Worm (Caenorhabditis elegans): ENCODE data around the gene pat-4.

- TF ChIP-seq klf-2 (GFP tag; conservative IDR thresholded peaks at IDR 0.05): no peak
- TF ChIP-seq flt-1 (GFP tag; IDR thresholded peaks at IDR 0.05): no peak
- TF ChIP-seq cog-1 (tag; optimal IDR thresholded peaks at IDR 0.05): no peak
- no peak for TF ChIP-seq ztf-23 (GFP tag; IDR thresholded peaks at IDR 0.05)
- TF ChIP-seq T22C8.4 (GFP tag; IDR thresholded peaks at IDR 0.05): no peak
- TF ChIP-seq tab-1 (GFP tag; IDR thresholded peaks at IDR 0.05): no peak
- TF ChIP-seq ref-1 (GFP tag; conservative IDR thresholded peaks at IDR 0.05): no peak
- no peak for TF ChIP-seq med-1 (GFP tag; optimal IDR thresholded peaks at IDR 0.05; ENCODE audit: insufficient read depth)
- TF ChIP-seq ztf-29 (GFP tag; IDR thresholded peaks at IDR 0.05): no peak
These were observed 39.6 kb upstream of the pat-4 start, which contains the start of gene pals-25 for ce11 chrIII:134194-134593.

Data from whole organism, midembryonic.